Worm (Caenorhabditis elegans) whole organism, L3 larva: Measurements from ENCODE around the gene C06H2.7.

Experiments
- nhr-25 ChIP-seq: sonication (generic microtip); optimal IDR thresholded peaks from 2 replicates; lab custom pipeline; 2017; ENCODE audit warnings: missing biosample characterization, missing genetic modification characterization
- nhr-77 ChIP-seq: fragments of 150-350 bp; optimal IDR thresholded peaks from 2 replicates; lab custom pipeline; 2014; ENCODE audit warnings: missing biosample characterization, missing genetic modification characterization

DNA sequence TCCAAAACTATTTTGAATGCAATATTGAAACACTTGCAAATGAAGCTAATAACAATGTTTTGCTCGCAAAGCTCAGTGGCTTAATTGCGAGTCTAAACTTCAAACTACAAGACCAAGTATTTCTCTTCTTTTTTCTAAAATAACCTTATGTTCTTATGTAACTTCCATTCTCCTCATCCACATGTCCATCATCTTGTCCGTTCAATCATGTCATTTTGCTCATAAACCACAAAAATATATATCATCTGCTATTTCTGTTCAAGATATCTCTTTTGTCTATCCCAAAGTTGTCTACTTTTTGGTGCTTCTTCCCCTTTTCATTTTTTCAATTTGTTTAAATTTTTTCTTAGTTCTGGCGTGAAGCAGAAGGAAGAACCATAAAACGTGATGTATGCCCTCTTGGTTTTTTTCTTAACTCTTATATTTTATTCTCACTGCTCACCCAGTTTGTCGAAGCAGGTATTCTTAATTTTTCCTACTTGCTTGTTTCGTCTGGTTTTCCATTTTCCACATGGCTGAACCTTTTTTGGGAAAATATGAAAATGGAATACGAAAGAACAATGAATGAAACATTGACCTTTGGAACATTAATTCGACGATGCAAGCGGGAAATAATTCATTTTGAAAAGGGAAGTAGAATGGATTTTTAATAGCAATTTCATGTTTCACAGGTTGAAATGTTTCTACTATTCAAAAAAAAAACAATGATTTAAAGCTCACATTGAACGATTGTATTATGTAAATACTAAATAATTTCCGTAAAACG, 26.2 kb upstream of the C06H2.7 start:
- no peak for TF ChIP-seq nhr-77 (tag; lab: Kevin White, UChicago)
- TF ChIP-seq nhr-25 (tag; lab: Kevin White, UChicago): no peak
